Worm (Caenorhabditis elegans): ENCODE measurements around the gene qua-1.

DNA sequence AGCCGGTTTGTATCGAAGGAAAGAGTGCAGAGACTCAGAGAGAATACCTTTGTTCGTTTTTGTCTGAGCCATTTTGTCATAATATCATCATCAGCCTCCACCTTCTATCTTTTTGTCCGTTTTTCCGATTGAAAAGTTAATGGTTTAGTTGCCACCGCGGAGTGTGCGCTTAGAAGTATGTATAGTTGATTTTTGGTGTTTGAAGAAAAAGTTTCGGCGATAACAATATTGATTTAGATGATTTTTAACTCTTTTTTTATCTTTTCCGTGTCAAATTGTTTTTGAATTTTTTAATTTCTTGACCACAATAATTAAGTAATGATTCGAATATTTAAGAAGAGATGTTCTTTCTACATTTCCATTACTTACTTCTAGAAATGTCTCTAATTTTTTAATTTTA is 7.0 kb downstream of the qua-1 start:
- TF ChIP-seq ztf-6 (GFP tag; IDR thresholded peaks at IDR 0.05) (no peak), unc-62 (GFP tag; optimal IDR thresholded peaks at IDR 0.05) (no peak), dpl-1 (GFP tag; optimal IDR thresholded peaks at IDR 0.05) (no peak), sdz-38 (tag; optimal IDR thresholded peaks at IDR 0.05) (no peak), C17E4.6 (GFP tag; IDR thresholded peaks at IDR 0.05) (no peak), attf-6 (GFP tag; IDR thresholded peaks at IDR 0.05) (no peak), attf-3 (GFP tag; conservative IDR thresholded peaks at IDR 0.05) (no peak), pha-4 (tag; optimal IDR thresholded peaks at IDR 0.05) (no peak), snpc-4 (GFP tag; optimal IDR thresholded peaks at IDR 0.05) (no peak), snpc-4 (tag; optimal IDR thresholded peaks at IDR 0.05) (no peak), let-607 (tag; optimal IDR thresholded peaks at IDR 0.05) (no peak), xnd-1 (tag; optimal IDR thresholded peaks at IDR 0.05) (no peak), B0336.3 (GFP tag; IDR thresholded peaks at IDR 0.05) (no peak)

All from whole organism, young adult.